Fruit fly (Drosophila melanogaster): ENCODE measurements around the gene CG31088.

CG31088 gene

DNA sequence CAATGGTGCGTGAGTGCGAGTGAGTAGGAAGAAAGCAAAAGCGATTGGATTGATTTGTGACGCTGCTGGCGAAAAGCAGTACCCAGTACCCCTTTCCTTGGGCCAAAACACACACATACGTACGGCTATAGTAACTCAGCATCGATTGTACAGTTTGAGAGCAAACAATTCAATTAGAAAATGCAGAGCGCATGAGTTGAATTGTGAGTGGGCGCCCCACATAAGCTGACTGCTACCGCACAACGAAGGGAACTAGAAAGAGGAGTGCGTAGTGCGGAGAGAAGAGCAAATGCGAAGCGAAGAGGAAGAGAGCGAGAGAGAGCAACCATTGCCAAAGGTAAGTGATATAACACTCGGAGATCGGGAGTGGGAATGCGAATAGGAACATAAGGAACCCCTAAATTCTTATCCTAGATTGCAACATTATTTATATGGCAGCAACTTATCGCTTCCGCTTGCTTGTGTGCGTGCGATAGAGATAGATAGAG is 22.8 kb upstream of the CG31088 start (continued):
- TF ChIP-seq CG15479 (GFP tag; optimal IDR thresholded peaks at IDR 0.05) (peak; percentile 87), z (GFP tag; IDR thresholded peaks at IDR 0.05) (no peak), CG8478 (optimal IDR thresholded peaks at IDR 0.05) (peak; percentile 68), crp (GFP tag; optimal IDR thresholded peaks at IDR 0.05) (no peak), CG34224 (GFP tag; IDR thresholded peaks at IDR 0.05; ENCODE audit: partially characterized antibody) (no peak), CG1832 (GFP tag; optimal IDR thresholded peaks at IDR 0.05) (peak; percentile 82), Usf (GFP tag; optimal IDR thresholded peaks at IDR 0.05) (no peak), CG31365 (tag; optimal IDR thresholded peaks at IDR 0.05) (no peak), Taf1 (GFP tag; IDR thresholded peaks at IDR 0.05) (no peak), Camta (GFP tag; optimal IDR thresholded peaks at IDR 0.05) (no peak), pum (GFP tag; optimal IDR thresholded peaks at IDR 0.05) (peak; percentile 28), cwo (GFP tag; optimal IDR thresholded peaks at IDR 0.05) (peak; percentile 20), Nf-YC (tag; optimal IDR thresholded peaks at IDR 0.05) (peak; percentile 49), CG16815 (GFP tag; optimal IDR thresholded peaks at IDR 0.05) (no peak), CG12769 (tag; optimal IDR thresholded peaks at IDR 0.05) (peak; percentile 93), Atf-2 (GFP tag; optimal IDR thresholded peaks at IDR 0.05) (no peak), pb (GFP tag; optimal IDR thresholded peaks at IDR 0.05) (peak; percentile 52), CG7928 (GFP tag; optimal IDR thresholded peaks at IDR 0.05) (no peak), tin (GFP tag; optimal IDR thresholded peaks at IDR 0.05) (no peak), her (GFP tag; optimal IDR thresholded peaks at IDR 0.05) (peak; percentile 28), Oli (tag; optimal IDR thresholded peaks at IDR 0.05) (no peak), Nf-YA (GFP tag; IDR thresholded peaks at IDR 0.05) (no peak), hth (optimal IDR thresholded peaks at IDR 0.05) (no peak), CG5180 (GFP tag; optimal IDR thresholded peaks at IDR 0.05) (peak; percentile 6), Fer1 (GFP tag; optimal IDR thresholded peaks at IDR 0.05) (no peak), Nf-YB (GFP tag; optimal IDR thresholded peaks at IDR 0.05) (peak; percentile 9), Hand (GFP tag; optimal IDR thresholded peaks at IDR 0.05) (no peak), slp2 (GFP tag; optimal IDR thresholded peaks at IDR 0.05) (peak; percentile 17), Med (GFP tag) (peak; percentile 66), E2f1 (GFP tag; IDR thresholded peaks at IDR 0.05) (no peak)

DNA sequence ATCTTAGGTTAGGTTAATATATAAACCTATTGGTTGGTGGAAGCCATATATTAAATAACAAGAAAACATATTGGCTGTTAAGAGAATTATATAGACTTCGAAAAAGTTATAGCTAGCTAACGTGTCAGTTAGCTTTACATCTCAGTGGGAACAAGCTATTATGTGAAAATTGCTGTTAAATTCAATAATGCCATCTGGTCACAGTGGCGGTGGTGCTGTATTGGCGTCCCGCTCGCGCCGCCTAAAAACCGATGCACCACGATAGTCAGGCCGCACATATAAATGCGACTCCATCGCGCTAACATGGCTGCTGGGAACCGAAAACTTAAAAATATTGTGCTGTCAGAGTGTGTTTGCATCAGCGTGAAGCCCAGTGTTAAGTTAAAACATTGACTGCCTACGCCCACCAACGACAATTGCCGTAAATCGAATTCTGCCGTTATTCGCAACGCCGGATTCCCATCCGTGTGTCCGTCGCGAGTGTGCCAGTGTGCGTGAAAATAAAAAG is 22.3 kb upstream of the CG31088 start, which contains the start of gene Hel89B:
TSS of gene Hel89B (plus strand) at position 320 of the 508 bp plus-strand sequence.
- peak; percentile 62 for TF ChIP-seq Dip3 (GFP tag; optimal IDR thresholded peaks at IDR 0.05)
- no peak for TF ChIP-seq her (GFP tag; optimal IDR thresholded peaks at IDR 0.05)
- TF ChIP-seq twi (tag; optimal IDR thresholded peaks at IDR 0.05): peak; percentile 65
- TF ChIP-seq Scr (GFP tag; IDR thresholded peaks at IDR 0.05; ENCODE audit: partially characterized antibody): no peak
- peak; percentile 45 for TF ChIP-seq CG10979 (tag; optimal IDR thresholded peaks at IDR 0.05)
- no peak for TF ChIP-seq ATbp (GFP tag; optimal IDR thresholded peaks at IDR 0.05)
- 0 out of 4 replicates have a peak, but pooled peaks have one; percentile 13 for TF ChIP-seq Gug (GFP tag; IDR thresholded peaks at IDR 0.05)
- TF ChIP-seq repo (GFP tag; optimal IDR thresholded peaks at IDR 0.05): no peak
- TF ChIP-seq sr (GFP tag; IDR thresholded peaks at IDR 0.05): no peak
- peak; percentile 87 for TF ChIP-seq Abd-B (GFP tag; optimal IDR thresholded peaks at IDR 0.05)
- no peak for TF ChIP-seq ttk (GFP tag; IDR thresholded peaks at IDR 0.05)
- no peak for TF ChIP-seq exex (tag; optimal IDR thresholded peaks at IDR 0.05)
- TF ChIP-seq unc-4 (GFP tag; IDR thresholded peaks at IDR 0.05; ENCODE audit: partially characterized antibody): no peak
- TF ChIP-seq nerfin-2 (GFP tag; IDR thresholded peaks at IDR 0.05; ENCODE audit: partially characterized antibody): no peak
- TF ChIP-seq Hr3 (GFP tag; optimal IDR thresholded peaks at IDR 0.05): peak; percentile 73
- TF ChIP-seq Tbp (GFP tag; optimal IDR thresholded peaks at IDR 0.05): peak; percentile 81
- TF ChIP-seq Dip2 (GFP tag; IDR thresholded peaks at IDR 0.05): no peak
- TF ChIP-seq gro (GFP tag; optimal IDR thresholded peaks at IDR 0.05): peak; percentile 51
- no peak for TF ChIP-seq ftz-f1 (GFP tag; optimal IDR thresholded peaks at IDR 0.05)
- peak; percentile 5 for TF ChIP-seq oc (tag; optimal IDR thresholded peaks at IDR 0.05)
- TF ChIP-seq Oli (tag; optimal IDR thresholded peaks at IDR 0.05): peak; percentile 61
- peak; percentile 59 for TF ChIP-seq shn (GFP tag; optimal IDR thresholded peaks at IDR 0.05)
- TF ChIP-seq Dbx (GFP tag; IDR thresholded peaks at IDR 0.05): no peak
- TF ChIP-seq Poxn (GFP tag; IDR thresholded peaks at IDR 0.05): no peak
